Worm (Caenorhabditis elegans) whole organism, L2 larva: ENCODE measurements around the gene C17G10.10.

Experiments
- egl-27 ChIP-seq: sonication (generic microtip); optimal IDR thresholded peaks from 3 replicates; lab custom pipeline; 2017; ENCODE audit warnings: missing biosample characterization, missing genetic modification reagents, missing genetic modification characterization
- lin-11 ChIP-seq: fragments of 150-350 bp; sonication (generic microtip); optimal IDR thresholded peaks from 2 replicates; lab custom pipeline; 2014; ENCODE audit warnings: missing biosample characterization, missing genetic modification characterization, inconsistent platforms, mixed read lengths
- lin-13 ChIP-seq: fragments of 150-350 bp; optimal IDR thresholded peaks from 2 replicates; lab custom pipeline; 2014; ENCODE audit warnings: missing biosample characterization, missing genetic modification reagents, missing genetic modification characterization
- nhr-23 ChIP-seq: fragments of 150-350 bp; optimal IDR thresholded peaks from 2 replicates; lab custom pipeline; 2014; ENCODE audit warnings: missing biosample characterization, missing genetic modification reagents, missing genetic modification characterization
- nhr-25 ChIP-seq: fragments of 150-350 bp; sonication (generic microtip); optimal IDR thresholded peaks from 3 replicates; lab custom pipeline; 2014; ENCODE audit warnings: missing biosample characterization, missing genetic modification characterization
- nhr-77 ChIP-seq: fragments of 150-350 bp; optimal IDR thresholded peaks from 2 replicates; lab custom pipeline; 2014; ENCODE audit warnings: missing biosample characterization, missing genetic modification characterization
- skn-1 ChIP-seq: sonication (generic microtip); optimal IDR thresholded peaks from 2 replicates; lab custom pipeline; 2017; ENCODE audit warnings: missing biosample characterization, missing genetic modification characterization
- snpc-4 ChIP-seq: fragments of 150-350 bp; optimal IDR thresholded peaks from 2 replicates; lab custom pipeline; 2014; ENCODE audit warnings: missing biosample characterization, missing genetic modification characterization
- unc-39 ChIP-seq: fragments of 150-350 bp; optimal IDR thresholded peaks from 2 replicates; lab custom pipeline; 2014; ENCODE audit warnings: missing biosample characterization, missing genetic modification characterization
- unc-62 ChIP-seq: fragments of 150-350 bp; optimal IDR thresholded peaks from 2 replicates; lab custom pipeline; 2014; ENCODE audit warnings: missing biosample characterization, missing genetic modification reagents, missing genetic modification characterization
- ztf-4 ChIP-seq: fragments of 150-350 bp; optimal IDR thresholded peaks from 2 replicates; lab custom pipeline; 2014; ENCODE audit warnings: missing biosample characterization, missing genetic modification characterization

ce11 chrII:5556431-5556830, 42.7 kb downstream of the C17G10.10 start, which contains the start of gene ins-11:
- TF ChIP-seq unc-62 (GFP tag; lab: Kevin White, UChicago), result no peak
- TF ChIP-seq lin-13 (GFP tag; lab: Kevin White, UChicago), result no peak
- TF ChIP-seq ztf-4 (tag; lab: Kevin White, UChicago), result no peak
- TF ChIP-seq nhr-77 (tag; lab: Kevin White, UChicago), result no peak
- no peak for TF ChIP-seq skn-1
- no peak for TF ChIP-seq nhr-23
- TF ChIP-seq lin-11, result no peak
- no peak for TF ChIP-seq snpc-4 (tag; lab: Kevin White, UChicago)
- TF ChIP-seq unc-39 (tag; lab: Kevin White, UChicago), result no peak
- TF ChIP-seq nhr-25 (tag; lab: Kevin White, UChicago), result no peak
- TF ChIP-seq egl-27 (tag; lab: Kevin White, UChicago), result no peak
